Worm (Caenorhabditis elegans): ENCODE results near the gene ZK418.10.

ce11 chrIII:7107965-7108364 lies 17.5 kb upstream of the ZK418.10 start, which contains the start of gene odd-1:
- TF ChIP-seq mdl-1 (tag; optimal IDR thresholded peaks at IDR 0.05) (no peak), nhr-28 (tag; optimal IDR thresholded peaks at IDR 0.05) (no peak), lin-14 (GFP tag; optimal IDR thresholded peaks at IDR 0.05) (no peak)
